Worm (Caenorhabditis elegans) whole organism, midembryonic: ENCODE measurements around the gene npr-13.

Experiments used
- T22C8.4 ChIP-seq: fragments of 200-800 bp; sonication (Bioruptor generic); IDR thresholded peaks from 2 replicates; pipeline ENCODE4 v1.3.6; 2022; ENCODE audit warnings: missing genetic modification characterization, missing compliant biosample characterization
- cog-1 ChIP-seq: sonication (generic microtip); optimal IDR thresholded peaks from 2 replicates; lab custom pipeline; 2016; ENCODE audit warnings: missing genetic modification characterization, missing compliant biosample characterization
- flt-1 ChIP-seq: fragments of 200-800 bp; sonication (Bioruptor generic); IDR thresholded peaks from 2 replicates; pipeline ENCODE4 v1.3.6; 2022; ENCODE audit warnings: missing genetic modification characterization, missing compliant biosample characterization
- ref-1 ChIP-seq: fragments of 200-800 bp; sonication (Bioruptor generic); conservative IDR thresholded peaks from 2 replicates; pipeline ENCODE4 v1.3.6; 2022; ENCODE audit warnings: missing genetic modification reagents, missing genetic modification characterization, missing compliant biosample characterization
- tab-1 ChIP-seq: fragments of 200-800 bp; sonication (Bioruptor generic); IDR thresholded peaks from 2 replicates; pipeline ENCODE4 v1.3.6; 2022; ENCODE audit warnings: missing genetic modification characterization, missing compliant biosample characterization
- ztf-29 ChIP-seq: fragments of 200-800 bp; sonication (Bioruptor generic); IDR thresholded peaks from 2 replicates; pipeline ENCODE4 v1.3.6; 2022; ENCODE audit warnings: missing genetic modification reagents, missing genetic modification characterization, missing compliant biosample characterization

DNA sequence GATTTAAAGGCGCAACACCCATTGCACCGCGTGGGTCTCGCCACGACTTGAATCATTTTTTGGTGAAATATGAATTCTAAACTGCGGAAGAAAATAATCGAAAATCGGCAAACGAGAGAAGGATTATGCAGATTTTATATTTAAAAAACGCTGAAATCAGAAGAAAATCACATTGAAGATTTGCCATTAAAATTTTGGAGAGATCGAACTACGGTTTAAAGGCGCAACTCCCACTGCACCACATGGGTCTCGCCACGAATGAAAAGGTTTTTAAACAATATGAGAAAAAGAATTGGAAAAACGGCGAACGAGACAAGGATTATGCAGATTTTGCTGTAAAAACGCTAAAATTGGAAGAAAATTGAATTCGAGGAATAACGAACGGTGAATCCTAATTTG, 25.6 kb downstream of the npr-13 start:
- TF ChIP-seq ref-1 (GFP tag; lab: Robert Waterston, UW): no peak
- no peak for TF ChIP-seq cog-1 (tag; lab: Kevin White, UChicago)
- TF ChIP-seq T22C8.4 (GFP tag; lab: Robert Waterston, UW): no peak
- no peak for TF ChIP-seq ztf-29
- no peak for TF ChIP-seq flt-1 (GFP tag; lab: Robert Waterston, UW)
- TF ChIP-seq tab-1 (GFP tag; lab: Robert Waterston, UW): no peak
